Fruit fly (Drosophila melanogaster) whole organism, prepupa: Measurements from ENCODE around the gene Sfp24Ba.

Source experiments
- CG10631 ChIP-seq: fragments of 200-800 bp; sonication (Bioruptor generic); optimal IDR thresholded peaks from 2 replicates; lab custom pipeline; 2016; ENCODE audit warnings: missing biosample characterization, missing genetic modification characterization
- CG10669 ChIP-seq: fragments of 200-800 bp; sonication (Bioruptor generic); optimal IDR thresholded peaks from 3 replicates; lab custom pipeline; 2018; ENCODE audit warnings: missing biosample characterization, mild to moderate bottlenecking, missing genetic modification characterization, moderate library complexity
- CG11294 ChIP-seq: fragments of 200-800 bp; sonication (Bioruptor generic); IDR thresholded peaks from 2 replicates; pipeline ENCODE4 v1.3.6; 2022; ENCODE audit warnings: missing biosample characterization, missing genetic modification characterization
- CG15336 ChIP-seq: fragments of 200-800 bp; sonication (Bioruptor generic); IDR thresholded peaks from 2 replicates; pipeline ENCODE4 v1.3.6; 2022; ENCODE audit warnings: missing biosample characterization, missing genetic modification characterization
- CG1621 ChIP-seq: fragments of 200-800 bp; sonication (Bioruptor generic); optimal IDR thresholded peaks from 3 replicates; lab custom pipeline; 2018; ENCODE audit warnings: missing biosample characterization, mild to moderate bottlenecking, missing genetic modification characterization
- CG3032 ChIP-seq: fragments of 200-800 bp; optimal IDR thresholded peaks from 2 replicates; lab custom pipeline; 2019; ENCODE audit warnings: missing biosample characterization, mild to moderate bottlenecking, missing genetic modification characterization, moderate library complexity
- CG31627 ChIP-seq: fragments of 200-800 bp; sonication (Bioruptor generic); optimal IDR thresholded peaks from 3 replicates; lab custom pipeline; 2016; ENCODE audit warnings: missing biosample characterization, missing genetic modification characterization
- CG34406 ChIP-seq: fragments of 200-800 bp; sonication (Bioruptor generic); optimal IDR thresholded peaks from 3 replicates; lab custom pipeline; 2016; ENCODE audit warnings: missing biosample characterization, missing genetic modification characterization
- CG3919 ChIP-seq: fragments of 200-800 bp; sonication (Bioruptor generic); optimal IDR thresholded peaks from 3 replicates; lab custom pipeline; 2016; ENCODE audit warnings: missing biosample characterization, missing genetic modification characterization
- CG6163 ChIP-seq: fragments of 200-800 bp; sonication (Bioruptor generic); IDR thresholded peaks from 3 replicates; pipeline ENCODE4 v1.3.6; 2022; ENCODE audit warnings: missing biosample characterization, missing genetic modification characterization
- CG6276 ChIP-seq: fragments of 200-800 bp; sonication (Bioruptor generic); optimal IDR thresholded peaks from 2 replicates; lab custom pipeline; 2017; ENCODE audit warnings: missing biosample characterization, mild to moderate bottlenecking, missing genetic modification characterization
- CG6792 ChIP-seq: fragments of 200-800 bp; sonication (Bioruptor generic); optimal IDR thresholded peaks from 3 replicates; lab custom pipeline; 2016; ENCODE audit warnings: missing biosample characterization, missing genetic modification characterization
- CG6854 ChIP-seq: fragments of 200-800 bp; sonication (Bioruptor generic); optimal IDR thresholded peaks from 2 replicates; lab custom pipeline; 2017; ENCODE audit warnings: missing biosample characterization, mild to moderate bottlenecking, missing genetic modification characterization
- CG7368 ChIP-seq: fragments of 200-800 bp; sonication (Bioruptor generic); optimal IDR thresholded peaks from 3 replicates; lab custom pipeline; 2016; ENCODE audit warnings: missing biosample characterization, missing genetic modification characterization
- CG8319 ChIP-seq: fragments of 200-800 bp; sonication (Bioruptor generic); optimal IDR thresholded peaks from 3 replicates; lab custom pipeline; 2016; ENCODE audit warnings: missing biosample characterization, missing genetic modification characterization
- Eip78C ChIP-seq: fragments of 200-800 bp; sonication (Bioruptor generic); peaks from one replicate; lab custom pipeline; 2016; ENCODE audit warnings: missing biosample characterization, missing genetic modification characterization
- Hr4 ChIP-seq: fragments of 200-800 bp; sonication (Bioruptor generic); optimal IDR thresholded peaks from 3 replicates; lab custom pipeline; 2016; ENCODE audit warnings: missing biosample characterization, missing genetic modification characterization
- Lpt ChIP-seq: fragments of 200-800 bp; sonication (Bioruptor generic); optimal IDR thresholded peaks from 3 replicates; lab custom pipeline; 2016; ENCODE audit warnings: missing biosample characterization, missing genetic modification characterization
- Sox102F ChIP-seq: fragments of 200-800 bp; sonication (Bioruptor generic); optimal IDR thresholded peaks from 2 replicates; lab custom pipeline; 2016; ENCODE audit warnings: missing biosample characterization, mild to moderate bottlenecking, missing genetic modification characterization
- Sox15 ChIP-seq: fragments of 200-800 bp; sonication (Bioruptor generic); optimal IDR thresholded peaks from 3 replicates; lab custom pipeline; 2016; ENCODE audit warnings: missing biosample characterization, missing genetic modification characterization
- achi ChIP-seq: fragments of 200-800 bp; sonication (Bioruptor generic); optimal IDR thresholded peaks from 3 replicates; lab custom pipeline; 2016; ENCODE audit warnings: missing biosample characterization, missing genetic modification characterization
- cyc ChIP-seq: fragments of 200-800 bp; sonication (Bioruptor generic); optimal IDR thresholded peaks from 3 replicates; lab custom pipeline; 2016; ENCODE audit warnings: missing biosample characterization, missing genetic modification characterization
- dac ChIP-seq: fragments of 200-800 bp; sonication (Bioruptor generic); optimal IDR thresholded peaks from 2 replicates; lab custom pipeline; 2017; ENCODE audit warnings: missing biosample characterization, mild to moderate bottlenecking, missing genetic modification characterization
- dsx ChIP-seq: fragments of 200-800 bp; optimal IDR thresholded peaks from 3 replicates; lab custom pipeline; 2019; ENCODE audit warnings: missing biosample characterization, mild to moderate bottlenecking, missing genetic modification characterization, moderate library complexity; ENCODE audit not compliant: poor library complexity, severe bottlenecking
- eg ChIP-seq: fragments of 200-800 bp; sonication (Bioruptor generic); IDR thresholded peaks from 3 replicates; pipeline ENCODE4 v1.3.6; 2022; ENCODE audit warnings: missing biosample characterization, missing genetic modification characterization
- esn ChIP-seq: fragments of 200-800 bp; sonication (Bioruptor generic); optimal IDR thresholded peaks from 2 replicates; lab custom pipeline; 2016; ENCODE audit warnings: missing biosample characterization, mild to moderate bottlenecking, missing genetic modification characterization, moderate library complexity
- fd59A ChIP-seq: fragments of 200-800 bp; sonication (Bioruptor generic); optimal IDR thresholded peaks from 2 replicates; lab custom pipeline; 2017; ENCODE audit warnings: missing biosample characterization, mild to moderate bottlenecking, missing genetic modification characterization, missing genetic modification reagents
- fd85E ChIP-seq: fragments of 200-800 bp; sonication (Bioruptor generic); optimal IDR thresholded peaks from 3 replicates; lab custom pipeline; 2016; ENCODE audit warnings: missing biosample characterization, missing genetic modification characterization
- fkh ChIP-seq: fragments of 200-800 bp; sonication (Bioruptor generic); optimal IDR thresholded peaks from 3 replicates; lab custom pipeline; 2017; ENCODE audit warnings: missing biosample characterization, mild to moderate bottlenecking, missing genetic modification characterization, moderate library complexity
- lz ChIP-seq: fragments of 200-800 bp; sonication (Bioruptor generic); optimal IDR thresholded peaks from 3 replicates; lab custom pipeline; 2016; ENCODE audit warnings: missing biosample characterization, missing genetic modification characterization
- net ChIP-seq: fragments of 200-800 bp; sonication (Bioruptor generic); optimal IDR thresholded peaks from 3 replicates; lab custom pipeline; 2016; ENCODE audit warnings: missing biosample characterization, missing genetic modification characterization
- salr ChIP-seq, 2 experiments: fragments of 200-800 bp; sonication (Bioruptor generic); optimal IDR thresholded peaks; 3 replicates each; lab custom pipeline; 2016 to 2018; ENCODE audit warnings: missing biosample characterization in 2 of 2, missing genetic modification characterization in 2 of 2, mild to moderate bottlenecking in 1 of 2
- spab ChIP-seq: fragments of 200-800 bp; sonication (Bioruptor generic); optimal IDR thresholded peaks from 2 replicates; lab custom pipeline; 2017; ENCODE audit warnings: missing biosample characterization, mild to moderate bottlenecking, missing genetic modification characterization, missing genetic modification reagents
- ss ChIP-seq, 2 experiments: fragments of 200-800 bp; sonication (Bioruptor generic); optimal IDR thresholded peaks; 2 replicates in 1 of 2; 3 replicates in 1 of 2; lab custom pipeline; 2017 to 2018; ENCODE audit warnings: mild to moderate bottlenecking in 2 of 2, missing biosample characterization in 2 of 2, missing genetic modification characterization in 2 of 2, moderate library complexity in 1 of 2
- svp ChIP-seq: fragments of 200-800 bp; sonication (Bioruptor generic); peaks from one replicate; lab custom pipeline; 2016; ENCODE audit warnings: missing biosample characterization, missing genetic modification characterization
- vri ChIP-seq: fragments of 200-800 bp; sonication (Bioruptor generic); optimal IDR thresholded peaks from 3 replicates; lab custom pipeline; 2016; ENCODE audit warnings: missing biosample characterization, mild to moderate bottlenecking, missing genetic modification characterization

Gene Sfp24Ba

DNA sequence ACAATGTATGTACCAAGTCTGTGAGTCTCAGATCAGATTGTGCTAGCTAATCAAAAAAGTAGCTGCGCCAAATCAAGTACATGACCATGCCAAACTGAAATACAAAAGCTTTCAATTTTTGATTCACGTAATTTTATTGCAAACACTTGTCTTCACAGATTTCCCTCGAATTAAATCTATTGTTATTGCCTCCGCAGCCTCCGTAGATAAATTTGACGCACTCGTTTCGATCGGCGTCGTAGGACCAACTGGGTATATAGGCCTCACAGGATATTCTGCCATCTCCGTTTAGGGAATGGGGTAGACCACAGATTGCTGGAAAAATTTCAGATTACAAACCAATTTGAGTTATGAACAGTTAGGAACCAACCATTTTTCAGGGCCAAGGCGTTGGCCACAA, 26.6 kb upstream of the Sfp24Ba start, which contains the start of gene CG43165:
CG43165 (minus strand) TSS at position 101 of the 400 bp plus-strand sequence.
- TF ChIP-seq lz (GFP tag; lab: Kevin White, UChicago): no peak
- TF ChIP-seq CG31627: no peak
- no peak for TF ChIP-seq CG3032 (tag; lab: Kevin White, UChicago)
- no peak for TF ChIP-seq Lpt (GFP tag; lab: Kevin White, UChicago)
- no peak for TF ChIP-seq Hr4 (GFP tag; lab: Kevin White, UChicago)
- TF ChIP-seq Sox102F (GFP tag; lab: Kevin White, UChicago): no peak
- no peak for TF ChIP-seq CG15336
- TF ChIP-seq CG6276: no peak
- no peak for TF ChIP-seq CG6792 (GFP tag; lab: Kevin White, UChicago)

DNA sequence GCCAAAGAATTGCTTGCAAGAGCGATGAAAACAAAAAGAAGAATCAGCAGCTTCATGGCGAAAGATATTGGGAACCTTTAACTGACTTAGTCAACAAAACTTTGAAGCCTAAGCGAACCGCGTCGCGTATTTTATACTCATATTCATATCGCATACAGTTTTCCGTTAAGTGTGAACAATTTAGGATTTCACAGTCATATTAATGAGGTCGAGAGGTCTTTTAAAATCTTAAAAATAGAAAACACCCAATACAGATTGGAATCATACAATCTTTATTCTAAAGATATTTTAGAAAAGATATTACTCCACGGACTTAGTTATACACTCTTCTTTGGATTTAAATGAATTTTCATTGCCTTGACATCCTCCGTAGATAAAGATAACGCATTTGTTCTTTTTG, 25.5 kb upstream of the Sfp24Ba start, which contains the start of gene Acp24A4:
Acp24A4 (minus strand) TSS at position 101 of the 400 bp plus-strand sequence.
- no peak for TF ChIP-seq CG11294 (GFP tag; lab: Robert Waterston, UW)
- no peak for TF ChIP-seq Eip78C (GFP tag; lab: Kevin White, UChicago)
- no peak for TF ChIP-seq eg (GFP tag; lab: Robert Waterston, UW)
- no peak for TF ChIP-seq CG3919 (GFP tag; lab: Kevin White, UChicago)
- no peak for TF ChIP-seq CG3032 (tag; lab: Kevin White, UChicago)
- no peak for TF ChIP-seq dac

DNA sequence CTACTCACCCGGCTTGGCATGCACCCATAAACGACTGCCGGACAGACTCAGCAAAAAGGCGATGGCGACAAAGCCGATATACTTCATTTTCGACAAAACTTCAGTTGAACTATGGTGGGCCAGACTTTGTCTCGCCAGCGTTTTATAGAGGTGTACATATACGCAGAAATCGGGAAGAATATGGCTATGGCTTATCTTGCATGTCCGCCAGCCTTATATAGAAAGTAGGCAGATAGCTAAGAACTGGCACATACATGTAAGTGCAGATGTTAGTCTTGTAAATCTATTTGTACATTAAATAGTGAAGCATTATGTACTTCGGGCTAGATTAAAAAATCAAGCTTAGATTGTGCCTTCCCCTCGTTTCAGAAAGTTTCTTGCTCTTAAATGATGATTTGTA, 24.7 kb upstream of the Sfp24Ba start, which contains the start of gene CG3513:
CG3513 (minus strand) TSS at position 101 of the 400 bp plus-strand sequence.
- TF ChIP-seq CG6854 (GFP tag; lab: Kevin White, UChicago): no peak
- no peak for TF ChIP-seq CG10669
- TF ChIP-seq fd85E (GFP tag; lab: Kevin White, UChicago): no peak
- TF ChIP-seq eg (GFP tag; lab: Robert Waterston, UW): no peak
- TF ChIP-seq cyc: no peak
- no peak for TF ChIP-seq achi (GFP tag; lab: Kevin White, UChicago)
- no peak for TF ChIP-seq CG6792 (GFP tag; lab: Kevin White, UChicago)
- TF ChIP-seq CG6163: no peak
- no peak for TF ChIP-seq fd59A (GFP tag; lab: Kevin White, UChicago)

DNA sequence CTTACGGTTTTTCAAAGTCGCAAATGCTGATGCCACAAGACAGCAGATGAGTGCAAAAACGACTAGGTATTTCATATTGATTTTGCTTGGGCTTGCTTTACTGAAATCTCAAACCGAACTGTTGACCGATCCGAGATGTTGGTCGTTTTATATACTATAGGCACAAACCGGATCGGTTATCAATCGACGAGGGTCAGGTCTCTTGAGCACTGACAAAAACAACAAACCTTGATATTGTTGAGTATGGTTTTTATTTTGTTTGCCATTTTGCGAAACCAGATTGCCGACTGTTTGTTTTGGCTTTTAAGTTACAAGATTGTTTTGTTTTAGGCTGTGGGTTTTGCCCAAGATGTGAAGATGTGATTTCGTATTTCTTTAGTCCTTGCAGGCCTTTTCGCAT, 24.1 kb upstream of the Sfp24Ba start, which contains the start of gene CG16704:
CG16704 (minus strand) TSS at position 122 of the 400 bp plus-strand sequence.
- peak; percentile 96 for TF ChIP-seq svp (GFP tag; lab: Kevin White, UChicago)
- TF ChIP-seq dsx (GFP tag; lab: Kevin White, UChicago): no peak
- TF ChIP-seq Sox15 (GFP tag; lab: Kevin White, UChicago): no peak
- TF ChIP-seq ss (GFP tag; optimal IDR thresholded peaks at IDR 0.05; lab: Kevin White, UChicago): peak in 1 of 2 experiments; percentile 2
- no peak for TF ChIP-seq fd59A (GFP tag; lab: Kevin White, UChicago)
- no peak for TF ChIP-seq CG10631
- no peak for TF ChIP-seq CG6276
- TF ChIP-seq salr (GFP tag; optimal IDR thresholded peaks at IDR 0.05; lab: Kevin White, UChicago): no peak
- TF ChIP-seq CG6163: no peak
- TF ChIP-seq Eip78C (GFP tag; lab: Kevin White, UChicago): no peak
- peak; percentile 2 for TF ChIP-seq CG1621
- TF ChIP-seq cyc: no peak
- TF ChIP-seq vri (GFP tag; lab: Kevin White, UChicago): no peak

- peak; percentile 34 for TF ChIP-seq svp (GFP tag; lab: Kevin White, UChicago)
- TF ChIP-seq CG6276: no peak
These were observed 16.9 kb upstream of the Sfp24Ba start for dm6 chr2L:3685139-3685851.

DNA sequence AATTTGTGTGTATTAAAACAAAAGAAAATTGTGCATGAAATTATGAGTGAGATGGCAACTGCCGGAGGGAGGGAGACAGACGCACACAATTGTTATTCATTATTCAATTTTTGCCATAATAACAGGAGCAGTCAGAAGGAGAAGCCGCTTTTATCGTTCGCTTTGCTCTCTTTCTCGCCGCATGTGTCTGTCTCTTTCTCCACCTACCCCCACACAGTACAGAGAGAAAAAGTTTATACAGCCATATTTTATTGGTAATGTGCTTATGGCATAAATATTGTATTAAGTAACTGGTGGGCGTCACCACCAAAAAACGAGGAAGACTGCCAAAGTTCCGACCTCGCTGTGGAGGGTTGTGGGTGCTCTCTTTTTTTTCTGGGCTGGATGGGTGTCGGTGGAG, 14.1 kb upstream of the Sfp24Ba start:
- TF ChIP-seq vri (GFP tag; lab: Kevin White, UChicago): no peak
- TF ChIP-seq CG31627: no peak
- TF ChIP-seq CG3032 (tag; lab: Kevin White, UChicago): no peak
- TF ChIP-seq CG8319: no peak
- no peak for TF ChIP-seq cyc
- no peak for TF ChIP-seq esn (GFP tag; lab: Kevin White, UChicago)
- TF ChIP-seq eg (GFP tag; lab: Robert Waterston, UW): no peak
- TF ChIP-seq CG7368: no peak
- no peak for TF ChIP-seq spab
- no peak for TF ChIP-seq Sox15 (GFP tag; lab: Kevin White, UChicago)
- TF ChIP-seq salr (GFP tag; optimal IDR thresholded peaks at IDR 0.05; lab: Kevin White, UChicago): no peak
- TF ChIP-seq CG6854 (GFP tag; lab: Kevin White, UChicago): no peak
- no peak for TF ChIP-seq CG1621
- no peak for TF ChIP-seq CG10669
- TF ChIP-seq net (GFP tag; lab: Kevin White, UChicago): no peak
- no peak for TF ChIP-seq fkh (GFP tag; lab: Kevin White, UChicago)
- TF ChIP-seq CG34406 (GFP tag; lab: Kevin White, UChicago): no peak
